ENCODE assay signal across 1 worm cellular context in genomic region chrIII:13606016-13606530, ce11.
TF ChIP-seq lines count a peak whose summit lies in the region.

TSS of gene act-5 (minus strand) at chrIII:13606066.

TF ChIP-seq in whole organism, L1 larva, 84 proteins besides CTCF, POLR2A, EP300 and RAD21 (continued from another document):
- TF ChIP-seq mdl-1 (tag; optimal IDR thresholded peaks at IDR 0.05; lab: Kevin White, UChicago) (peak in 1 of 2 experiments; percentile 30), jun-1 (tag; optimal IDR thresholded peaks at IDR 0.05; lab: Kevin White, UChicago) (peak; percentile 17), elt-2 (tag; optimal IDR thresholded peaks at IDR 0.05; lab: Kevin White, UChicago) (peak; percentile 91), swsn-7 (tag; optimal IDR thresholded peaks at IDR 0.05; lab: Kevin White, UChicago) (no peak), nhr-28 (tag; optimal IDR thresholded peaks at IDR 0.05; lab: Kevin White, UChicago) (no peak), sptf-1 (tag; optimal IDR thresholded peaks at IDR 0.05; lab: Kevin White, UChicago) (no peak), zip-4 (GFP tag; optimal IDR thresholded peaks at IDR 0.05; lab: Kevin White, UChicago) (no peak), efl-3 (GFP tag; optimal IDR thresholded peaks at IDR 0.05; lab: Kevin White, UChicago) (no peak), tbx-2 (tag; optimal IDR thresholded peaks at IDR 0.05; lab: Kevin White, UChicago) (no peak), dpl-1 (GFP tag; optimal IDR thresholded peaks at IDR 0.05; lab: Kevin White, UChicago) (no peak), nhr-71 (tag; optimal IDR thresholded peaks at IDR 0.05; lab: Kevin White, UChicago) (peak; percentile 26), pag-3 (tag; optimal IDR thresholded peaks at IDR 0.05; lab: Kevin White, UChicago; ENCODE audit: borderline replicate concordance, insufficient read depth) (no peak), fkh-10 (GFP tag; optimal IDR thresholded peaks at IDR 0.05; lab: Kevin White, UChicago) (no peak), mab-9 (GFP tag; IDR thresholded peaks at IDR 0.05; lab: Robert Waterston, UW) (no peak)
